Worm (Caenorhabditis elegans): ENCODE data around the gene C08H9.15.

The C08H9.15 gene

ce11 chrII:9845239-9845638 lies 35.8 kb upstream of the C08H9.15 start, which contains the start of gene chil-9:
Gene chil-9, minus strand, starts transcription at chrII:9845339.
- TF ChIP-seq unc-62 (GFP tag; optimal IDR thresholded peaks at IDR 0.05 in 1 of 2) (peak in 1 of 2 experiments; percentile 31), unc-62 (tag; optimal IDR thresholded peaks at IDR 0.05) (no peak), Y48G9A.11 (GFP tag; IDR thresholded peaks at IDR 0.05) (no peak), mdt-29 (GFP tag; IDR thresholded peaks at IDR 0.05) (no peak)

- TF ChIP-seq zip-11 (GFP tag; IDR thresholded peaks at IDR 0.05) (no peak), ctbp-1 (GFP tag; IDR thresholded peaks at IDR 0.05) (no peak), ztf-11 (tag; optimal IDR thresholded peaks at IDR 0.05) (no peak), unc-62 (GFP tag; optimal IDR thresholded peaks at IDR 0.05 in 1 of 2) (no peak), unc-62 (tag; optimal IDR thresholded peaks at IDR 0.05) (no peak), ZK337.2 (GFP tag; IDR thresholded peaks at IDR 0.05) (no peak), tag-97 (GFP tag; IDR thresholded peaks at IDR 0.05) (no peak), Y48G9A.11 (GFP tag; IDR thresholded peaks at IDR 0.05) (no peak), lin-13 (GFP tag; optimal IDR thresholded peaks at IDR 0.05) (no peak), mxl-2 (GFP tag; conservative IDR thresholded peaks at IDR 0.05) (no peak), lir-3 (tag; optimal IDR thresholded peaks at IDR 0.05) (no peak)
Measured at ce11 chrII:9849497-9849896, 31.5 kb upstream of the C08H9.15 start, which contains the start of gene old-2. Gene old-2, minus strand, starts transcription at chrII:9849597.

DNA sequence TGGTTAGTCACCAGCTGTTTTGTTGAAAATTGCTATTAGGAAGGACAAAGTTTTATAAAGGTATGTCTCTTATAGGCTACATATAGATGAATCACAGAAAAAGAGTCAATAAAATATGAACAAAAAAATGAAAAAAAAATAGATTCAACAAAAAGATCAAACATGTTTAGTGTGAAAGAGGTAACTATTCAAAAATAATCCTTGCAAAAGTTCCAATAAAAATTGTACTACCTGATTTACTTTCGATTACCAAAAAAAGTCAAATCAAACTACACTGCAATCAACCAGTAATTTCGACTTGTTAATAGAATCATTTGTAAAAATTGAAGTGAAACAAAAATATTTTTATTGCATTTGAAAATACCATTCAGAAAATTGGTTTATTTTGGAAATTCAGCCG lies 30.0 kb upstream of the C08H9.15 start, which contains the start of gene ZK938.10:
Gene ZK938.10, minus strand, starts transcription at position 101 of the 400 bp plus-strand sequence.
- TF ChIP-seq F44E2.7 (GFP tag; IDR thresholded peaks at IDR 0.05): no peak
- no peak for TF ChIP-seq nhr-111 (GFP tag; optimal IDR thresholded peaks at IDR 0.05)
- no peak for TF ChIP-seq mxl-3 (GFP tag; optimal IDR thresholded peaks at IDR 0.05)
- TF ChIP-seq ceh-82 (tag; optimal IDR thresholded peaks at IDR 0.05): no peak
- TF ChIP-seq zip-2 (tag; optimal IDR thresholded peaks at IDR 0.05): no peak
- no peak for TF ChIP-seq arid-1 (GFP tag; conservative IDR thresholded peaks at IDR 0.05)
- TF ChIP-seq nhr-237 (tag; optimal IDR thresholded peaks at IDR 0.05): no peak
- TF ChIP-seq ctbp-1 (GFP tag; IDR thresholded peaks at IDR 0.05): no peak

- TF ChIP-seq sdz-12 (GFP tag; optimal IDR thresholded peaks at IDR 0.05) (no peak), hif-1 (tag; optimal IDR thresholded peaks at IDR 0.05) (no peak), F37D6.2 (tag; optimal IDR thresholded peaks at IDR 0.05) (no peak), arid-1 (GFP tag; conservative IDR thresholded peaks at IDR 0.05) (no peak), daf-16 (GFP tag; optimal IDR thresholded peaks at IDR 0.05) (no peak), daf-16 (tag; optimal IDR thresholded peaks at IDR 0.05) (no peak), ceh-82 (tag; optimal IDR thresholded peaks at IDR 0.05) (no peak), spr-3 (GFP tag; optimal IDR thresholded peaks at IDR 0.05) (no peak), daf-8 (GFP tag; IDR thresholded peaks at IDR 0.05) (no peak), aha-1 (tag) (no peak), snpc-1.2 (GFP tag; IDR thresholded peaks at IDR 0.05) (no peak), pha-4 (GFP tag; IDR thresholded peaks at IDR 0.05) (no peak), pha-4 (tag; optimal IDR thresholded peaks at IDR 0.05) (no peak), nhr-111 (GFP tag; optimal IDR thresholded peaks at IDR 0.05) (no peak), gei-8 (GFP tag; optimal IDR thresholded peaks at IDR 0.05) (no peak), nhr-237 (tag; optimal IDR thresholded peaks at IDR 0.05) (no peak)
Measured at ce11 chrII:9855620-9856019, 25.4 kb upstream of the C08H9.15 start, which contains the start of gene chil-4. Gene chil-4, minus strand, starts transcription at chrII:9855720.

DNA sequence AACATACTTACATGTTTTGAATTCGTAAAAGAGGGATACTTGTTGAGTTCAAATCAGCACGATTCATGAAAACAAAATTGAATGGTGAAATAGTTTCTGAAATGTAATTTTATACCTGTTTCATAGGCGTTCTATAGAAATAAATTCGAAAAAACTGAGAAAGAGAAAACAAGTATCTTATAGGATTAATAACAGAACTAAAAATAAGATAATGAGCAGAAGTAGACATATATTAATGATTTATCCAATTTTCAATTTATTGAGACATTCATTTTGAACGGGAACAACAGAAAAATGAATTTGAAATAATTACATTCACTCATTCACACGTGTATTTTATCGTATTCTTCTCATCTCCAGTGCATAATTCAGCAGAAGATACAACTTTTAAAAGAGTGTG lies 23.2 kb upstream of the C08H9.15 start, which contains the start of gene chil-6:
Gene chil-6, minus strand, starts transcription at position 101 of the 400 bp plus-strand sequence.
- TF ChIP-seq mxl-2 (GFP tag; conservative IDR thresholded peaks at IDR 0.05) (no peak), hmg-1.1 (GFP tag; IDR thresholded peaks at IDR 0.05) (no peak), hif-1 (tag; optimal IDR thresholded peaks at IDR 0.05) (no peak), arid-1 (GFP tag; conservative IDR thresholded peaks at IDR 0.05) (no peak), dmd-6 (GFP tag; IDR thresholded peaks at IDR 0.05) (no peak), duxl-1 (tag; optimal IDR thresholded peaks at IDR 0.05; ENCODE audit: poor library complexity) (no peak), mdl-1 (tag; optimal IDR thresholded peaks at IDR 0.05) (no peak), Y5F2A.4 (GFP tag; optimal IDR thresholded peaks at IDR 0.05) (no peak), F49E8.2 (tag; optimal IDR thresholded peaks at IDR 0.05; ENCODE audit: borderline replicate concordance) (no peak), nhr-42 (GFP tag; IDR thresholded peaks at IDR 0.05) (no peak), gei-8 (GFP tag; optimal IDR thresholded peaks at IDR 0.05) (no peak), nhr-237 (tag; optimal IDR thresholded peaks at IDR 0.05) (no peak), zag-1 (tag; optimal IDR thresholded peaks at IDR 0.05) (no peak), dmd-9 (GFP tag; IDR thresholded peaks at IDR 0.05) (no peak)
